Worm (Caenorhabditis elegans): ENCODE data around the gene cpt-3.

DNA sequence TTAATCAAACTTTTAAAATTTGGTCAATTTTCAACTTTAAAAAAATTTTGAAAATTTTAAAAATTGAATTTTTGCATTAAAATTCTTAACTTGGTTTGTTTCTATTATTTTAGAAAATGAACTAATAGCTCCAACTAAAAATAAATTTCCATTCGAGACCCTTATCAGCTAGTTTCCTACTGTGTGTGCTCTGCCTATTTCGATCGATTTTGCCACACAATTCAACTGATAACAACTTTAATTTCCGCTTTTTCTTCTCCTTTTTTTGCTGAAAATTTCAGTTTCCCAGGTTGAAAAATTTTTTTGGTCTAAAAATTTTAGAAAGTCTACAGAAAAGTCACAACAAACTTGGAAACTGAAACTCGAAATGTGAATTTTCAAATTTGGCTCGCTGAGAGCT, 8.7 kb downstream of the cpt-3 start:
- TF ChIP-seq ztf-7 (tag; optimal IDR thresholded peaks at IDR 0.05) (no peak), unc-39 (tag; optimal IDR thresholded peaks at IDR 0.05) (no peak), egl-27 (tag; optimal IDR thresholded peaks at IDR 0.05) (no peak)

All from whole organism, L4 larva.